Worm (Caenorhabditis elegans): Measurements from ENCODE around the gene ZK1240.2.

ce11 chrII:2302330-2302729, 20.8 kb upstream of the ZK1240.2 start, which contains the start of gene B0281.6:
- TF ChIP-seq nhr-11 (tag; optimal IDR thresholded peaks at IDR 0.05) (no peak), nhr-25 (tag; optimal IDR thresholded peaks at IDR 0.05; ENCODE audit: borderline replicate concordance, insufficient read depth) (no peak), skn-1 (tag; optimal IDR thresholded peaks at IDR 0.05) (no peak), unc-39 (tag; optimal IDR thresholded peaks at IDR 0.05) (no peak), lir-3 (tag; optimal IDR thresholded peaks at IDR 0.05) (no peak), jun-1 (tag; optimal IDR thresholded peaks at IDR 0.05) (no peak), nhr-76 (tag; optimal IDR thresholded peaks at IDR 0.05) (no peak), F37D6.2 (tag; optimal IDR thresholded peaks at IDR 0.05) (no peak), daf-12 (tag; optimal IDR thresholded peaks at IDR 0.05) (no peak), tag-97 (GFP tag; IDR thresholded peaks at IDR 0.05) (no peak)

Measured in whole organism, L4 larva.